Worm (Caenorhabditis elegans) whole organism, L4 larva: Measurements from ENCODE around the gene pdhk-2.

Experiments used
- D1046.2 ChIP-seq: fragments of 200-800 bp; sonication (Bioruptor generic); IDR thresholded peaks from 2 replicates; pipeline ENCODE4 v1.3.6; 2022; ENCODE audit warnings: missing genetic modification characterization, missing compliant biosample characterization
- F10B5.3 ChIP-seq: sonication (generic microtip); optimal IDR thresholded peaks from 2 replicates; lab custom pipeline; 2016; ENCODE audit warnings: mild to moderate bottlenecking, missing genetic modification characterization, missing compliant biosample characterization
- F37D6.2 ChIP-seq: sonication (generic microtip); optimal IDR thresholded peaks from 2 replicates; lab custom pipeline; 2016; ENCODE audit warnings: mild to moderate bottlenecking, missing genetic modification characterization, missing compliant biosample characterization
- F49E8.2 ChIP-seq: sonication (generic microtip); optimal IDR thresholded peaks from 2 replicates; lab custom pipeline; 2016; ENCODE audit warnings: missing compliant biosample characterization, mild to moderate bottlenecking, missing genetic modification characterization, borderline replicate concordance
- R02D3.7 ChIP-seq: fragments of 150-350 bp; sonication (generic microtip); optimal IDR thresholded peaks from 3 replicates; lab custom pipeline; 2014; ENCODE audit warnings: missing biosample characterization, missing genetic modification characterization
- T20F7.1 ChIP-seq: fragments of 200-800 bp; sonication (Bioruptor generic); optimal IDR thresholded peaks from 2 replicates; lab custom pipeline; 2018; ENCODE audit warnings: mild to moderate bottlenecking, missing genetic modification characterization, missing compliant biosample characterization
- T26A8.4 ChIP-seq: fragments of 200-800 bp; sonication (Bioruptor generic); IDR thresholded peaks from 2 replicates; pipeline ENCODE4 v1.3.6; 2022; ENCODE audit warnings: missing genetic modification characterization, missing compliant biosample characterization
- Y48G9A.11 ChIP-seq: fragments of 200-800 bp; sonication (Bioruptor generic); IDR thresholded peaks from 2 replicates; pipeline ENCODE4 v1.3.6; 2022; ENCODE audit warnings: missing genetic modification reagents, missing genetic modification characterization, missing compliant biosample characterization
- ZK546.5 ChIP-seq, 2 experiments: sonication (generic microtip); optimal IDR thresholded peaks; 2 replicates each; lab custom pipeline; 2017; ENCODE audit warnings: missing biosample characterization in 2 of 2, missing genetic modification characterization in 2 of 2
- ama-1 ChIP-seq: fragments of 150-350 bp; optimal IDR thresholded peaks from 2 replicates; lab custom pipeline; 2014; ENCODE audit warnings: inconsistent platforms, mixed read lengths
- ceh-32 ChIP-seq: sonication (generic microtip); optimal IDR thresholded peaks from 2 replicates; lab custom pipeline; 2016; ENCODE audit warnings: mild to moderate bottlenecking, missing genetic modification characterization, missing compliant biosample characterization; ENCODE audit not compliant: poor library complexity
- ceh-44 ChIP-seq: fragments of 200-800 bp; sonication (Bioruptor generic); IDR thresholded peaks from 2 replicates; pipeline ENCODE4 v1.3.6; 2022; ENCODE audit warnings: missing genetic modification reagents, missing genetic modification characterization, missing compliant biosample characterization
- ces-1 ChIP-seq: fragments of 150-350 bp; sonication (generic microtip); optimal IDR thresholded peaks from 4 replicates; lab custom pipeline; 2014; ENCODE audit warnings: missing biosample characterization, missing genetic modification reagents, missing genetic modification characterization
- daf-16 ChIP-seq, 3 experiments: sonication (generic microtip); optimal IDR thresholded peaks; 2 replicates each; lab custom pipeline; 2016 to 2017; ENCODE audit warnings: missing genetic modification characterization in 3 of 3, missing genetic modification reagents in 3 of 3, mild to moderate bottlenecking in 2 of 3, missing compliant biosample characterization in 2 of 3, missing biosample characterization in 1 of 3, moderate library complexity in 1 of 3
- daf-19 ChIP-seq: fragments of 200-800 bp; sonication (Bioruptor generic); conservative IDR thresholded peaks from 2 replicates; pipeline ENCODE4 v1.3.6; 2022; ENCODE audit warnings: missing genetic modification characterization, missing compliant biosample characterization
- daf-8 ChIP-seq: fragments of 200-800 bp; sonication (Bioruptor generic); IDR thresholded peaks from 2 replicates; pipeline ENCODE4 v1.3.6; 2022; ENCODE audit warnings: missing genetic modification characterization, missing compliant biosample characterization
- dmd-6 ChIP-seq: fragments of 200-800 bp; sonication (Bioruptor generic); IDR thresholded peaks from 2 replicates; pipeline ENCODE4 v1.3.6; 2022; ENCODE audit warnings: missing genetic modification reagents, missing genetic modification characterization, missing compliant biosample characterization
- duxl-1 ChIP-seq: sonication (generic microtip); optimal IDR thresholded peaks from 2 replicates; lab custom pipeline; 2016; ENCODE audit warnings: mild to moderate bottlenecking, missing genetic modification characterization, moderate library complexity, missing compliant biosample characterization; ENCODE audit not compliant: poor library complexity
- dve-1 ChIP-seq: sonication (generic microtip); optimal IDR thresholded peaks from 2 replicates; lab custom pipeline; 2017; ENCODE audit warnings: antibody characterized with exemption, mild to moderate bottlenecking, missing genetic modification characterization, missing compliant biosample characterization; ENCODE audit not compliant: insufficient read depth
- egl-27 ChIP-seq: sonication (generic microtip); optimal IDR thresholded peaks from 3 replicates; lab custom pipeline; 2017; ENCODE audit warnings: missing biosample characterization, missing genetic modification reagents, missing genetic modification characterization
- egl-43 ChIP-seq: fragments of 200-800 bp; sonication (Bioruptor generic); IDR thresholded peaks from 2 replicates; pipeline ENCODE4 v1.3.6; 2022; ENCODE audit warnings: missing genetic modification reagents, missing genetic modification characterization, missing compliant biosample characterization
- fkh-10 ChIP-seq: fragments of 150-350 bp; optimal IDR thresholded peaks from 2 replicates; lab custom pipeline; 2014; ENCODE audit warnings: missing biosample characterization, missing genetic modification reagents, missing genetic modification characterization
- fos-1 ChIP-seq: fragments of 150-350 bp; optimal IDR thresholded peaks from 2 replicates; lab custom pipeline; 2014; ENCODE audit warnings: missing biosample characterization, missing genetic modification characterization
- gei-8 ChIP-seq: fragments of 200-800 bp; sonication (Bioruptor generic); optimal IDR thresholded peaks from 2 replicates; lab custom pipeline; 2018; ENCODE audit warnings: mild to moderate bottlenecking, missing genetic modification characterization, missing compliant biosample characterization
- hif-1 ChIP-seq, 2 experiments: sonication (generic microtip); optimal IDR thresholded peaks; 2 replicates each; lab custom pipeline; 2016 to 2017; ENCODE audit warnings: missing compliant biosample characterization in 2 of 2, missing genetic modification characterization in 2 of 2, missing genetic modification reagents in 2 of 2, missing genotype in 2 of 2, mild to moderate bottlenecking in 1 of 2
- hlh-30 ChIP-seq: sonication (generic microtip); optimal IDR thresholded peaks from 2 replicates; lab custom pipeline; 2017; ENCODE audit warnings: antibody characterized with exemption, mild to moderate bottlenecking, missing genetic modification characterization, missing compliant biosample characterization; ENCODE audit not compliant: insufficient read depth
- lim-7 ChIP-seq: fragments of 200-800 bp; sonication (Bioruptor generic); IDR thresholded peaks from 2 replicates; pipeline ENCODE4 v1.3.6; 2022; ENCODE audit warnings: missing genetic modification characterization, missing compliant biosample characterization
- lin-1 ChIP-seq: fragments of 200-800 bp; sonication (Bioruptor generic); IDR thresholded peaks from 2 replicates; pipeline ENCODE4 v1.3.6; 2022; ENCODE audit warnings: missing genetic modification reagents, missing genetic modification characterization, missing compliant biosample characterization
- lin-15B ChIP-seq: fragments of 150-350 bp; sonication (generic microtip); optimal IDR thresholded peaks from 3 replicates; lab custom pipeline; 2014; ENCODE audit warnings: missing biosample characterization, missing genetic modification characterization
- lin-38 ChIP-seq: fragments of 200-800 bp; sonication (Bioruptor generic); IDR thresholded peaks from 2 replicates; pipeline ENCODE4 v1.3.6; 2022; ENCODE audit warnings: missing genetic modification reagents, missing genetic modification characterization, missing compliant biosample characterization
- lin-39 ChIP-seq: fragments of 150-350 bp; optimal IDR thresholded peaks from 2 replicates; lab custom pipeline; 2014; ENCODE audit warnings: missing biosample characterization, missing genetic modification reagents, missing genetic modification characterization
- lir-3 ChIP-seq: sonication (generic microtip); optimal IDR thresholded peaks from 2 replicates; lab custom pipeline; 2016; ENCODE audit warnings: mild to moderate bottlenecking, missing genetic modification characterization, missing compliant biosample characterization
- lsy-2 ChIP-seq, 2 experiments: fragments of 150-350 bp in 1 of 2; sonication (generic microtip) in 1 of 2; optimal IDR thresholded peaks; 2 replicates each; lab custom pipeline; 2014 to 2017; ENCODE audit warnings: missing biosample characterization in 2 of 2, missing genetic modification characterization in 2 of 2
- madf-5 ChIP-seq, 2 experiments: fragments of 200-800 bp; sonication (Bioruptor generic); IDR thresholded peaks; 2 replicates each; pipeline ENCODE4 v1.3.6; 2022; ENCODE audit warnings: missing compliant biosample characterization in 2 of 2, missing genetic modification characterization in 2 of 2
- madf-9 ChIP-seq: fragments of 200-800 bp; sonication (Bioruptor generic); conservative IDR thresholded peaks from 2 replicates; pipeline ENCODE4 v1.3.6; 2022; ENCODE audit warnings: missing genetic modification reagents, missing genetic modification characterization, missing compliant biosample characterization
- mdt-29 ChIP-seq: fragments of 200-800 bp; sonication (Bioruptor generic); IDR thresholded peaks from 2 replicates; pipeline ENCODE4 v1.3.6; 2022; ENCODE audit warnings: missing genetic modification reagents, missing genetic modification characterization, missing compliant biosample characterization
- mes-2 ChIP-seq: sonication (generic microtip); optimal IDR thresholded peaks from 2 replicates; lab custom pipeline; 2016; ENCODE audit warnings: missing genotype, mild to moderate bottlenecking, missing genetic modification characterization, missing compliant biosample characterization; ENCODE audit not compliant: poor library complexity, severe bottlenecking
- mxl-3 ChIP-seq: fragments of 200-800 bp; sonication (Bioruptor generic); optimal IDR thresholded peaks from 2 replicates; lab custom pipeline; 2018; ENCODE audit warnings: mild to moderate bottlenecking, missing genetic modification characterization, missing compliant biosample characterization
- nhr-10 ChIP-seq: fragments of 150-350 bp; optimal IDR thresholded peaks from 2 replicates; lab custom pipeline; 2014; ENCODE audit warnings: missing biosample characterization, missing genetic modification characterization
- nhr-237 ChIP-seq: sonication (generic microtip); optimal IDR thresholded peaks from 2 replicates; lab custom pipeline; 2017; ENCODE audit warnings: missing biosample characterization, missing genetic modification characterization
- nhr-28 ChIP-seq: fragments of 150-350 bp; optimal IDR thresholded peaks from 2 replicates; lab custom pipeline; 2014; ENCODE audit warnings: missing biosample characterization, missing genetic modification characterization
- nhr-41 ChIP-seq: fragments of 200-800 bp; sonication (Bioruptor generic); IDR thresholded peaks from 2 replicates; pipeline ENCODE4 v1.3.6; 2022; ENCODE audit warnings: missing genetic modification reagents, missing genetic modification characterization, missing compliant biosample characterization
- nhr-42 ChIP-seq: fragments of 200-800 bp; sonication (Bioruptor generic); IDR thresholded peaks from 2 replicates; pipeline ENCODE4 v1.3.6; 2022; ENCODE audit warnings: missing genetic modification characterization, missing compliant biosample characterization
- nhr-76 ChIP-seq: fragments of 150-350 bp; optimal IDR thresholded peaks from 2 replicates; lab custom pipeline; 2014; ENCODE audit warnings: missing biosample characterization, missing genetic modification characterization
- rbr-2 ChIP-seq: sonication (generic microtip); optimal IDR thresholded peaks from 2 replicates; lab custom pipeline; 2016; ENCODE audit warnings: missing genotype, missing genetic modification characterization, missing compliant biosample characterization
- sdz-12 ChIP-seq: fragments of 200-800 bp; sonication (Bioruptor generic); optimal IDR thresholded peaks from 2 replicates; lab custom pipeline; 2018; ENCODE audit warnings: mild to moderate bottlenecking, missing genetic modification characterization, missing compliant biosample characterization
- skn-1 ChIP-seq: fragments of 150-350 bp; optimal IDR thresholded peaks from 2 replicates; lab custom pipeline; 2014; ENCODE audit warnings: missing biosample characterization, missing genetic modification characterization
- snpc-4 ChIP-seq: fragments of 150-350 bp; optimal IDR thresholded peaks from 2 replicates; lab custom pipeline; 2014; ENCODE audit warnings: missing biosample characterization, missing genetic modification characterization
- spr-1 ChIP-seq: sonication (generic microtip); optimal IDR thresholded peaks from 2 replicates; lab custom pipeline; 2016; ENCODE audit warnings: mild to moderate bottlenecking, missing genetic modification characterization, missing compliant biosample characterization
- tag-97 ChIP-seq: fragments of 200-800 bp; sonication (Bioruptor generic); IDR thresholded peaks from 2 replicates; pipeline ENCODE4 v1.3.6; 2022; ENCODE audit warnings: missing genetic modification characterization, missing compliant biosample characterization
- tra-1 ChIP-seq: fragments of 200-800 bp; sonication (Bioruptor generic); IDR thresholded peaks from 2 replicates; pipeline ENCODE4 v1.3.6; 2022; ENCODE audit warnings: missing genetic modification reagents, missing genetic modification characterization, missing compliant biosample characterization
- ztf-7 ChIP-seq: fragments of 150-350 bp; optimal IDR thresholded peaks from 2 replicates; lab custom pipeline; 2014; ENCODE audit warnings: missing biosample characterization, missing genetic modification characterization

Gene pdhk-2

ce11 chrIII:8754682-8755081, 13.5 kb upstream of the pdhk-2 start, which contains the start of gene tomm-70:
TSS of gene tomm-70 (minus strand) at chrIII:8754750.
- no peak for TF ChIP-seq madf-9 (GFP tag; lab: Robert Waterston, UW)
- TF ChIP-seq egl-27 (tag; lab: Kevin White, UChicago): no peak
- peak; percentile 92 for TF ChIP-seq T20F7.1 (GFP tag; lab: Kevin White, UChicago)
- no peak for TF ChIP-seq lim-7 (GFP tag; lab: Robert Waterston, UW)
- TF ChIP-seq hlh-30 (tag; lab: Kevin White, UChicago): no peak
- no peak for TF ChIP-seq T26A8.4 (GFP tag; lab: Robert Waterston, UW)
- no peak for TF ChIP-seq rbr-2
- TF ChIP-seq mes-2: peak; percentile 6
- TF ChIP-seq lin-15B: no peak
- TF ChIP-seq daf-16 (GFP tag; optimal IDR thresholded peaks at IDR 0.05; lab: Kevin White, UChicago): no peak
- peak; percentile 66 for TF ChIP-seq daf-16 (tag; optimal IDR thresholded peaks at IDR 0.05; lab: Kevin White, UChicago)
- no peak for TF ChIP-seq ceh-44
- no peak for TF ChIP-seq mdt-29 (GFP tag; lab: Robert Waterston, UW)
- TF ChIP-seq madf-5 (GFP tag; IDR thresholded peaks at IDR 0.05; lab: Robert Waterston, UW): no peak
- no peak for TF ChIP-seq fos-1
- no peak for TF ChIP-seq spr-1
- no peak for TF ChIP-seq ceh-32 (tag; lab: Kevin White, UChicago)
- TF ChIP-seq duxl-1 (tag; lab: Kevin White, UChicago): no peak
- no peak for TF ChIP-seq fkh-10 (GFP tag; lab: Kevin White, UChicago)
- no peak for TF ChIP-seq F10B5.3 (tag; lab: Kevin White, UChicago)
- peak; percentile 6 for TF ChIP-seq nhr-28 (tag; lab: Kevin White, UChicago)
- no peak for TF ChIP-seq gei-8 (GFP tag; lab: Kevin White, UChicago)
- TF ChIP-seq tag-97 (GFP tag; lab: Robert Waterston, UW): no peak
- no peak for TF ChIP-seq nhr-41
- no peak for TF ChIP-seq D1046.2 (GFP tag; lab: Robert Waterston, UW)
- no peak for TF ChIP-seq daf-19 (GFP tag; lab: Robert Waterston, UW)
- TF ChIP-seq dmd-6: no peak
- no peak for TF ChIP-seq hif-1 (tag; optimal IDR thresholded peaks at IDR 0.05; lab: Kevin White, UChicago)
- no peak for TF ChIP-seq sdz-12 (GFP tag; lab: Kevin White, UChicago)
- no peak for TF ChIP-seq nhr-237 (tag; lab: Kevin White, UChicago)
- TF ChIP-seq ZK546.5 (tag; optimal IDR thresholded peaks at IDR 0.05; lab: Kevin White, UChicago): no peak
- no peak for TF ChIP-seq lir-3 (tag; lab: Kevin White, UChicago)
- TF ChIP-seq ama-1 (lab: Kevin White, UChicago): no peak
- no peak for TF ChIP-seq skn-1 (tag; lab: Kevin White, UChicago)
- no peak for TF ChIP-seq ztf-7 (tag; lab: Kevin White, UChicago)
- no peak for TF ChIP-seq lin-38
- no peak for TF ChIP-seq Y48G9A.11 (GFP tag; lab: Robert Waterston, UW)
- no peak for TF ChIP-seq nhr-10
- no peak for TF ChIP-seq egl-43
- no peak for TF ChIP-seq snpc-4 (tag; lab: Kevin White, UChicago)
- TF ChIP-seq mxl-3: no peak
- TF ChIP-seq lsy-2 (tag; optimal IDR thresholded peaks at IDR 0.05; lab: Kevin White, UChicago): peak in 1 of 2 experiments; percentile 43
- TF ChIP-seq nhr-76 (tag; lab: Kevin White, UChicago): no peak
- no peak for TF ChIP-seq lin-39 (tag; lab: Kevin White, UChicago)
- TF ChIP-seq F37D6.2 (tag; lab: Kevin White, UChicago): no peak
- no peak for TF ChIP-seq ces-1
- no peak for TF ChIP-seq daf-8
- TF ChIP-seq dve-1 (tag; lab: Kevin White, UChicago): peak; percentile 4
- no peak for TF ChIP-seq tra-1 (GFP tag; lab: Robert Waterston, UW)
- TF ChIP-seq lin-1 (GFP tag; lab: Robert Waterston, UW): no peak
- no peak for TF ChIP-seq nhr-42 (GFP tag; lab: Robert Waterston, UW)
- peak; percentile 62 for TF ChIP-seq R02D3.7
- TF ChIP-seq F49E8.2 (tag; lab: Kevin White, UChicago): no peak
